Worm (Caenorhabditis elegans): ENCODE measurements around the gene papl-1.

DNA sequence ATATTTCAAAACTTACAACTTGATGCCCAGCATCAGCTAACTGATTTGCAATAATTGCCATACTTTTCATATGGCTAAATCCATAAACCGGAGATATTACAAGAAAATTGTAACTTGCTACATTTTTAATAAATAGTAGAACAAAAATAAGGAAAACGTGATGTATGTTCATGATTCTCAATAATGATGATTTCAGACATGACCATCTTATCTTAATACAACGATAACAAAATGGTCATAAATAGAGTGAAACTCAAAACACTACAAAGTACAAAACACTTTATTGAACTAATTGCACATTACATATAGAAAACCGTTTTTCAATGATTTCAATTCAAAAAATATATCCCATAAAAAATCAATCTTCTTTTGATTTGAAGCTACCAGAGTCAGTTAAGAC is 33.2 kb upstream of the papl-1 start, which contains the start of gene ugt-5:
- TF ChIP-seq pag-3 (tag; optimal IDR thresholded peaks at IDR 0.05; ENCODE audit: borderline replicate concordance), result no peak
- no peak for TF ChIP-seq sdc-2 (tag; optimal IDR thresholded peaks at IDR 0.05)
- no peak for TF ChIP-seq lim-6 (tag; optimal IDR thresholded peaks at IDR 0.05)

All from whole organism, late embryonic.